Worm (Caenorhabditis elegans) whole organism, L1 larva: Measurements from ENCODE around the gene chin-1.

Source experiments
- C04F5.9 ChIP-seq: sonication (generic microtip); optimal IDR thresholded peaks from 2 replicates; lab custom pipeline; 2016; ENCODE audit warnings: missing genetic modification characterization, missing compliant biosample characterization
- C34B4.2 ChIP-seq: sonication (generic microtip); optimal IDR thresholded peaks from 2 replicates; lab custom pipeline; 2017; ENCODE audit warnings: mild to moderate bottlenecking, missing genetic modification characterization, missing compliant biosample characterization
- aha-1 ChIP-seq: fragments of 150-350 bp; optimal IDR thresholded peaks from 2 replicates; lab custom pipeline; 2014; ENCODE audit warnings: missing biosample characterization, missing genetic modification characterization
- alr-1 ChIP-seq: fragments of 200-800 bp; sonication (Bioruptor generic); optimal IDR thresholded peaks from 2 replicates; lab custom pipeline; 2018; ENCODE audit warnings: borderline replicate concordance, mild to moderate bottlenecking, missing genetic modification characterization, missing compliant biosample characterization
- aly-2 ChIP-seq: fragments of 150-350 bp; optimal IDR thresholded peaks from 2 replicates; lab custom pipeline; 2014; ENCODE audit warnings: missing biosample characterization, missing genetic modification characterization
- ama-1 ChIP-seq: fragments of 150-350 bp; optimal IDR thresholded peaks from 2 replicates; lab custom pipeline; 2014
- blmp-1 ChIP-seq: fragments of 150-350 bp; optimal IDR thresholded peaks from 2 replicates; lab custom pipeline; 2014; ENCODE audit warnings: missing biosample characterization, missing genetic modification characterization
- ceh-63 ChIP-seq: fragments of 200-800 bp; sonication (Bioruptor generic); optimal IDR thresholded peaks from 2 replicates; lab custom pipeline; 2018; ENCODE audit warnings: mild to moderate bottlenecking, missing genetic modification characterization, missing compliant biosample characterization
- ceh-8 ChIP-seq: fragments of 200-800 bp; sonication (Bioruptor generic); optimal IDR thresholded peaks from 2 replicates; lab custom pipeline; 2018; ENCODE audit warnings: mild to moderate bottlenecking, missing genetic modification characterization, moderate library complexity, missing compliant biosample characterization
- dpl-1 ChIP-seq, 3 experiments: fragments of 150-350 bp in 2 of 3; sonication (generic microtip) in 1 of 3; optimal IDR thresholded peaks; 2 replicates each; lab custom pipeline; 2014 to 2017; ENCODE audit warnings: missing biosample characterization in 3 of 3, missing genetic modification characterization in 3 of 3, missing genetic modification reagents in 3 of 3
- dsc-1 ChIP-seq: sonication (generic microtip); optimal IDR thresholded peaks from 2 replicates; lab custom pipeline; 2016; ENCODE audit warnings: mild to moderate bottlenecking, missing genetic modification characterization, missing compliant biosample characterization
- efl-1 ChIP-seq, 4 experiments: fragments of 150-350 bp; optimal IDR thresholded peaks in 3 of 4; peaks in 1 of 4; 1 replicate in 1 of 4; 2 replicates in 3 of 4; lab custom pipeline; 2014; ENCODE audit warnings: missing biosample characterization in 2 of 4, missing genetic modification characterization in 2 of 4, missing genetic modification reagents in 2 of 4
- efl-3 ChIP-seq: fragments of 200-800 bp; sonication (Bioruptor generic); optimal IDR thresholded peaks from 2 replicates; lab custom pipeline; 2018; ENCODE audit warnings: mild to moderate bottlenecking, missing genetic modification characterization, missing compliant biosample characterization
- egl-13 ChIP-seq: sonication (generic microtip); optimal IDR thresholded peaks from 2 replicates; lab custom pipeline; 2016; ENCODE audit warnings: missing genotype, missing genetic modification reagents, missing genetic modification characterization, missing compliant biosample characterization
- egl-27 ChIP-seq, 2 experiments: fragments of 150-350 bp in 1 of 2; sonication (generic microtip); optimal IDR thresholded peaks; 3 replicates each; lab custom pipeline; 2017 to 2018; ENCODE audit warnings: missing biosample characterization in 2 of 2, missing genetic modification characterization in 2 of 2, missing genetic modification reagents in 2 of 2
- ets-5 ChIP-seq: fragments of 200-800 bp; sonication (Bioruptor generic); IDR thresholded peaks from 2 replicates; pipeline ENCODE4 v1.3.6; 2022; ENCODE audit warnings: missing genetic modification characterization, missing compliant biosample characterization
- fkh-4 ChIP-seq: sonication (generic microtip); optimal IDR thresholded peaks from 2 replicates; lab custom pipeline; 2016; ENCODE audit warnings: missing compliant biosample characterization, missing genetic modification characterization, borderline replicate concordance
- fkh-8 ChIP-seq: sonication (generic microtip); optimal IDR thresholded peaks from 2 replicates; lab custom pipeline; 2016; ENCODE audit warnings: mild to moderate bottlenecking, missing genetic modification characterization, missing compliant biosample characterization
- grh-1 ChIP-seq: fragments of 200-800 bp; sonication (Bioruptor generic); IDR thresholded peaks from 2 replicates; pipeline ENCODE4 v1.3.6; 2022; ENCODE audit warnings: missing genetic modification reagents, missing genetic modification characterization, missing compliant biosample characterization
- hlh-17 ChIP-seq: fragments of 200-800 bp; sonication (Bioruptor generic); optimal IDR thresholded peaks from 2 replicates; lab custom pipeline; 2018; ENCODE audit warnings: missing genetic modification characterization, mild to moderate bottlenecking, missing compliant biosample characterization, moderate library complexity, borderline replicate concordance
- hlh-4 ChIP-seq: sonication (generic microtip); optimal IDR thresholded peaks from 2 replicates; lab custom pipeline; 2016; ENCODE audit warnings: mild to moderate bottlenecking, missing genetic modification characterization, missing compliant biosample characterization
- hpl-2 ChIP-seq: fragments of 150-350 bp; optimal IDR thresholded peaks from 2 replicates; lab custom pipeline; 2014; ENCODE audit warnings: missing biosample characterization, missing genetic modification reagents, missing genetic modification characterization
- lin-14 ChIP-seq: fragments of 200-800 bp; sonication (Bioruptor generic); optimal IDR thresholded peaks from 2 replicates; lab custom pipeline; 2018; ENCODE audit warnings: mild to moderate bottlenecking, missing genetic modification characterization, moderate library complexity, missing compliant biosample characterization
- lin-35 ChIP-seq, 2 experiments: fragments of 150-350 bp; optimal IDR thresholded peaks; 2 replicates each; lab custom pipeline; 2014; ENCODE audit warnings: missing biosample characterization in 2 of 2, missing genetic modification characterization in 2 of 2, missing genetic modification reagents in 2 of 2
- lir-3 ChIP-seq: sonication (generic microtip); optimal IDR thresholded peaks from 2 replicates; lab custom pipeline; 2016; ENCODE audit warnings: mild to moderate bottlenecking, missing genetic modification characterization, moderate library complexity, missing compliant biosample characterization; ENCODE audit not compliant: poor library complexity
- mdl-1 ChIP-seq, 2 experiments: fragments of 150-350 bp; optimal IDR thresholded peaks; 2 replicates each; lab custom pipeline; 2014 to 2017; ENCODE audit warnings: missing biosample characterization in 2 of 2, missing genetic modification characterization in 2 of 2, inconsistent platforms in 1 of 2
- mef-2 ChIP-seq: fragments of 150-350 bp; optimal IDR thresholded peaks from 2 replicates; lab custom pipeline; 2014; ENCODE audit warnings: missing biosample characterization, missing genetic modification characterization
- nhr-20 ChIP-seq: sonication (generic microtip); optimal IDR thresholded peaks from 2 replicates; lab custom pipeline; 2016; ENCODE audit warnings: mild to moderate bottlenecking, missing genetic modification characterization, missing compliant biosample characterization
- nhr-237 ChIP-seq: fragments of 150-350 bp; optimal IDR thresholded peaks from 2 replicates; lab custom pipeline; 2014; ENCODE audit warnings: missing biosample characterization, missing genetic modification characterization
- nhr-76 ChIP-seq: sonication (generic microtip); optimal IDR thresholded peaks from 2 replicates; lab custom pipeline; 2017; ENCODE audit warnings: missing biosample characterization, missing genetic modification characterization
- nhr-85 ChIP-seq: sonication (generic microtip); peaks from one replicate; lab custom pipeline; 2016; ENCODE audit warnings: missing genetic modification characterization, inconsistent platforms, missing compliant biosample characterization
- rnt-1 ChIP-seq: sonication (generic microtip); optimal IDR thresholded peaks from 2 replicates; lab custom pipeline; 2016; ENCODE audit warnings: mild to moderate bottlenecking, missing genetic modification characterization, moderate library complexity, missing compliant biosample characterization
- snu-23 ChIP-seq: sonication (generic microtip); optimal IDR thresholded peaks from 2 replicates; lab custom pipeline; 2016; ENCODE audit warnings: missing genetic modification characterization, missing compliant biosample characterization
- sptf-1 ChIP-seq: fragments of 150-350 bp; optimal IDR thresholded peaks from 2 replicates; lab custom pipeline; 2014; ENCODE audit warnings: missing biosample characterization, missing genetic modification characterization
- sup-37 ChIP-seq: fragments of 200-800 bp; sonication (Bioruptor generic); optimal IDR thresholded peaks from 2 replicates; lab custom pipeline; 2018; ENCODE audit warnings: mild to moderate bottlenecking, missing genetic modification characterization, missing compliant biosample characterization
- unc-62 ChIP-seq: fragments of 150-350 bp; optimal IDR thresholded peaks from 2 replicates; lab custom pipeline; 2014; ENCODE audit warnings: missing biosample characterization, missing genetic modification reagents, missing genetic modification characterization
- unc-86 ChIP-seq: sonication (generic microtip); optimal IDR thresholded peaks from 2 replicates; lab custom pipeline; 2016; ENCODE audit warnings: missing genetic modification characterization, missing compliant biosample characterization
- unc-98 ChIP-seq: fragments of 200-800 bp; sonication (Bioruptor generic); IDR thresholded peaks from 2 replicates; pipeline ENCODE4 v1.3.6; 2022; ENCODE audit warnings: missing genetic modification characterization, missing compliant biosample characterization

The chin-1 gene

ce11 chrIII:1058881-1059280, 21.9 kb upstream of the chin-1 start:
- TF ChIP-seq unc-98 (GFP tag; lab: Robert Waterston, UW) (no peak), fkh-8 (tag; lab: Kevin White, UChicago) (no peak), aly-2 (no peak), mef-2 (tag; lab: Kevin White, UChicago) (no peak), grh-1 (GFP tag; lab: Robert Waterston, UW) (no peak), dpl-1 (GFP tag; optimal IDR thresholded peaks at IDR 0.05; lab: Kevin White, UChicago) (no peak), hpl-2 (no peak), nhr-20 (tag; lab: Kevin White, UChicago) (no peak), nhr-76 (tag; lab: Kevin White, UChicago) (no peak), sptf-1 (tag; lab: Kevin White, UChicago) (no peak), ama-1 (no peak), ets-5 (GFP tag; lab: Robert Waterston, UW) (no peak), unc-86 (tag; lab: Kevin White, UChicago) (no peak), lin-14 (GFP tag; lab: Kevin White, UChicago) (no peak), rnt-1 (tag; lab: Kevin White, UChicago) (no peak), hlh-17 (GFP tag; lab: Kevin White, UChicago) (no peak), sup-37 (GFP tag; lab: Kevin White, UChicago) (no peak), blmp-1 (tag; lab: Kevin White, UChicago) (no peak)

ce11 chrIII:1058074-1058473, 21.1 kb upstream of the chin-1 start:
- TF ChIP-seq aha-1 (tag; lab: Kevin White, UChicago) (no peak), efl-3 (no peak), sptf-1 (tag; lab: Kevin White, UChicago) (no peak), ceh-63 (no peak), mef-2 (tag; lab: Kevin White, UChicago) (no peak), lir-3 (tag; lab: Kevin White, UChicago) (no peak), snu-23 (GFP tag; lab: Kevin White, UChicago) (no peak), C04F5.9 (no peak), mdl-1 (tag; optimal IDR thresholded peaks at IDR 0.05; lab: Kevin White, UChicago) (no peak), lin-35 (GFP tag; optimal IDR thresholded peaks at IDR 0.05; lab: Kevin White, UChicago) (no peak), egl-27 (tag; optimal IDR thresholded peaks at IDR 0.05; lab: Kevin White, UChicago) (no peak), ceh-8 (no peak), fkh-4 (no peak), unc-62 (GFP tag; lab: Kevin White, UChicago) (no peak), hlh-4 (tag; lab: Kevin White, UChicago) (no peak)
- TF ChIP-seq, all 84 proteins: peak for 0

- no peak for TF ChIP-seq efl-1 (optimal IDR thresholded peaks at IDR 0.05; lab: Kevin White, UChicago)
- TF ChIP-seq efl-1 (GFP tag; optimal IDR thresholded peaks at IDR 0.05 in 1 of 2; lab: Kevin White, UChicago), result peak in 1 of 2 experiments; percentile 63
- TF ChIP-seq blmp-1 (tag; lab: Kevin White, UChicago), result peak; percentile 74
- TF ChIP-seq nhr-237 (tag; lab: Kevin White, UChicago), result no peak
These were observed 17.1 kb upstream of the chin-1 start for ce11 chrIII:1054096-1054495.

ce11 chrIII:1053067-1053466, 16.1 kb upstream of the chin-1 start, which contains the start of gene fbxo-11.2:
fbxo-11.2 (minus strand) TSS chrIII:1053242.
- TF ChIP-seq blmp-1 (tag; lab: Kevin White, UChicago), result peak; percentile 7
- peak; percentile 48 for TF ChIP-seq nhr-85
- no peak for TF ChIP-seq efl-3

ce11 chrIII:1052291-1052690, 15.3 kb upstream of the chin-1 start:
- TF ChIP-seq C34B4.2 (tag; lab: Kevin White, UChicago) (no peak), dsc-1 (tag; lab: Kevin White, UChicago) (no peak), mef-2 (tag; lab: Kevin White, UChicago) (no peak), nhr-85 (no peak), egl-13 (tag; lab: Kevin White, UChicago) (no peak), unc-62 (GFP tag; lab: Kevin White, UChicago) (no peak), fkh-4 (no peak), alr-1 (tag; lab: Kevin White, UChicago) (no peak)
